Worm (Caenorhabditis elegans): ENCODE measurements around the gene T02D1.9.

ce11 chrIV:17368292-17368691 is 39.1 kb downstream of the T02D1.9 start, which contains the start of gene trh-1:
- TF ChIP-seq tbx-11 (GFP tag; IDR thresholded peaks at IDR 0.05), result no peak
- no peak for TF ChIP-seq B0310.2 (tag; optimal IDR thresholded peaks at IDR 0.05)
- TF ChIP-seq scrt-1 (GFP tag; IDR thresholded peaks at IDR 0.05), result no peak
- TF ChIP-seq ama-1 (optimal IDR thresholded peaks at IDR 0.05), result no peak
- no peak for TF ChIP-seq flt-1 (GFP tag; IDR thresholded peaks at IDR 0.05)
- no peak for TF ChIP-seq ceh-36 (tag; optimal IDR thresholded peaks at IDR 0.05)
- no peak for TF ChIP-seq hmbx-1 (tag; optimal IDR thresholded peaks at IDR 0.05)
- TF ChIP-seq ceh-13 (GFP tag; optimal IDR thresholded peaks at IDR 0.05), result no peak
